Fruit fly (Drosophila melanogaster) whole organism, embryonic: ENCODE measurements around the gene Tbcd.

Experiments
- Awh ChIP-seq: fragments of 200-800 bp; sonication (Bioruptor generic); IDR thresholded peaks from 2 replicates; pipeline ENCODE4, ENCODE4 v1.3.6; 2022; ENCODE audit warnings: missing biosample characterization, missing genetic modification characterization
- CG10431 ChIP-seq: fragments of 200-800 bp; sonication (Bioruptor generic); optimal IDR thresholded peaks from 3 replicates; lab custom pipeline; 2018; ENCODE audit warnings: missing biosample characterization, mild to moderate bottlenecking, missing genetic modification characterization
- CG12299 ChIP-seq: fragments of 200-800 bp; sonication (Bioruptor generic); optimal IDR thresholded peaks from 2 replicates; lab custom pipeline; 2018; ENCODE audit warnings: missing biosample characterization, mild to moderate bottlenecking, missing genetic modification characterization
- CG12659 ChIP-seq: fragments of 200-800 bp; sonication (Bioruptor generic); optimal IDR thresholded peaks from 3 replicates; lab custom pipeline; 2017; ENCODE audit warnings: mild to moderate bottlenecking, missing biosample characterization, missing genetic modification reagents, missing genetic modification characterization
- CG14710 ChIP-seq: fragments of 200-800 bp; sonication (Bioruptor generic); optimal IDR thresholded peaks from 3 replicates; lab custom pipeline; 2019; ENCODE audit warnings: missing biosample characterization, mild to moderate bottlenecking, missing genetic modification characterization, moderate library complexity
- CG14965 ChIP-seq: fragments of 200-800 bp; sonication (Bioruptor generic); optimal IDR thresholded peaks from 2 replicates; lab custom pipeline; 2016; ENCODE audit warnings: missing biosample characterization, missing genetic modification characterization, borderline replicate concordance
- CG15479 ChIP-seq: fragments of 200-800 bp; sonication (Bioruptor generic); optimal IDR thresholded peaks from 3 replicates; lab custom pipeline; 2019; ENCODE audit warnings: missing biosample characterization, mild to moderate bottlenecking, missing genetic modification characterization, moderate library complexity
- CG16863 ChIP-seq: fragments of 200-800 bp; sonication (Bioruptor generic); optimal IDR thresholded peaks from 3 replicates; lab custom pipeline; 2016; ENCODE audit warnings: missing biosample characterization, missing genetic modification characterization
- CG1792 ChIP-seq: fragments of 200-800 bp; sonication (Bioruptor generic); optimal IDR thresholded peaks from 2 replicates; lab custom pipeline; 2016; ENCODE audit warnings: missing biosample characterization, missing genetic modification characterization
- CG2116 ChIP-seq: fragments of 200-800 bp; sonication (Bioruptor generic); optimal IDR thresholded peaks from 3 replicates; lab custom pipeline; 2018; ENCODE audit warnings: missing biosample characterization, mild to moderate bottlenecking, missing genetic modification characterization
- CG3281 ChIP-seq: fragments of 200-800 bp; sonication (Bioruptor generic); optimal IDR thresholded peaks from 3 replicates; lab custom pipeline; 2017; ENCODE audit warnings: missing biosample characterization, mild to moderate bottlenecking, missing genetic modification characterization
- CG7271 ChIP-seq: fragments of 200-800 bp; sonication (Bioruptor generic); optimal IDR thresholded peaks from 2 replicates; lab custom pipeline; 2018; ENCODE audit warnings: missing biosample characterization, mild to moderate bottlenecking, missing genetic modification characterization, moderate library complexity
- CG8290 ChIP-seq, 3 experiments: fragments of 200-800 bp; sonication (Bioruptor generic); optimal IDR thresholded peaks; 2 replicates each; lab custom pipeline; 2016 to 2019; ENCODE audit warnings: missing biosample characterization in 3 of 3, missing genetic modification characterization in 3 of 3, mild to moderate bottlenecking in 2 of 3, moderate library complexity in 1 of 3
- CG9932 ChIP-seq: fragments of 200-800 bp; sonication (Bioruptor generic); IDR thresholded peaks from 2 replicates; pipeline ENCODE4 v1.3.6; 2022; ENCODE audit warnings: missing biosample characterization, missing genetic modification characterization
- CoRest ChIP-seq: fragments of 200-800 bp; sonication (Bioruptor generic); optimal IDR thresholded peaks from 3 replicates; lab custom pipeline; 2018; ENCODE audit warnings: missing biosample characterization, mild to moderate bottlenecking, missing genetic modification characterization, moderate library complexity
- Dek ChIP-seq: fragments of 200-800 bp; sonication (Bioruptor generic); optimal IDR thresholded peaks from 3 replicates; lab custom pipeline; 2019; ENCODE audit warnings: missing biosample characterization, mild to moderate bottlenecking, missing genetic modification characterization, moderate library complexity
- E2f1 ChIP-seq: fragments of 200-800 bp; sonication (Bioruptor generic); IDR thresholded peaks from 2 replicates; pipeline ENCODE4 v1.3.6; 2022; ENCODE audit warnings: missing biosample characterization, missing genetic modification characterization
- E2f2 ChIP-seq: fragments of 200-800 bp; sonication (Bioruptor generic); IDR thresholded peaks from 2 replicates; pipeline ENCODE4 v1.3.6; 2022; ENCODE audit warnings: missing biosample characterization, missing genetic modification characterization
- HHEX ChIP-seq: fragments of 200-800 bp; sonication (Bioruptor generic); optimal IDR thresholded peaks from 3 replicates; lab custom pipeline; 2017; ENCODE audit warnings: missing biosample characterization, mild to moderate bottlenecking, missing genetic modification characterization, missing genetic modification reagents
- HmgD ChIP-seq: fragments of 200-800 bp; sonication (Bioruptor generic); optimal IDR thresholded peaks from 3 replicates; lab custom pipeline; 2016; ENCODE audit warnings: missing biosample characterization, missing genetic modification characterization
- Hr3 ChIP-seq: fragments of 200-800 bp; sonication (Bioruptor generic); optimal IDR thresholded peaks from 3 replicates; lab custom pipeline; 2016; ENCODE audit warnings: missing biosample characterization, missing genetic modification characterization
- MESR4 ChIP-seq: fragments of 200-800 bp; sonication (Bioruptor generic); optimal IDR thresholded peaks from 2 replicates; lab custom pipeline; 2018; ENCODE audit warnings: missing biosample characterization, mild to moderate bottlenecking, missing genetic modification characterization, moderate library complexity
- Max ChIP-seq: fragments of 200-800 bp; sonication (Bioruptor generic); optimal IDR thresholded peaks from 2 replicates; lab custom pipeline; 2016; ENCODE audit warnings: missing biosample characterization, mild to moderate bottlenecking, missing genetic modification characterization
- Med ChIP-seq: fragments of 200-800 bp; sonication (Bioruptor generic); peaks from one replicate; lab custom pipeline; 2016; ENCODE audit warnings: missing biosample characterization, missing genetic modification characterization, mild to moderate bottlenecking, inconsistent platforms, moderate library complexity
- NfI ChIP-seq: fragments of 200-800 bp; sonication (Bioruptor generic); optimal IDR thresholded peaks from 3 replicates; lab custom pipeline; 2018; ENCODE audit warnings: missing biosample characterization, mild to moderate bottlenecking, missing genetic modification characterization, moderate library complexity
- Six4 ChIP-seq: fragments of 200-800 bp; sonication (Bioruptor generic); optimal IDR thresholded peaks from 2 replicates; lab custom pipeline; 2016; ENCODE audit warnings: missing biosample characterization, missing genetic modification characterization
- ash1 ChIP-seq: fragments of 200-800 bp; sonication (Bioruptor generic); optimal IDR thresholded peaks from 2 replicates; lab custom pipeline; 2018; ENCODE audit warnings: missing biosample characterization, mild to moderate bottlenecking, missing genetic modification characterization
- bowl ChIP-seq: fragments of 200-800 bp; sonication (Bioruptor generic); IDR thresholded peaks from 2 replicates; pipeline ENCODE4 v1.3.6; 2022; ENCODE audit warnings: missing biosample characterization, missing genetic modification characterization
- cas ChIP-seq: fragments of 200-800 bp; sonication (Bioruptor generic); IDR thresholded peaks from 2 replicates; pipeline ENCODE4 v1.3.6; 2022; ENCODE audit warnings: missing biosample characterization, missing genetic modification characterization
- cg ChIP-seq: fragments of 200-800 bp; sonication (Bioruptor generic); optimal IDR thresholded peaks from 3 replicates; lab custom pipeline; 2019; ENCODE audit warnings: missing biosample characterization, mild to moderate bottlenecking, missing genetic modification characterization, moderate library complexity
- fd64A ChIP-seq: fragments of 200-800 bp; sonication (Bioruptor generic); optimal IDR thresholded peaks from 3 replicates; lab custom pipeline; 2018; ENCODE audit warnings: missing biosample characterization, mild to moderate bottlenecking, missing genetic modification characterization
- gro ChIP-seq: fragments of 200-800 bp; sonication (Bioruptor generic); optimal IDR thresholded peaks from 2 replicates; lab custom pipeline; 2016; ENCODE audit warnings: missing biosample characterization, missing genetic modification characterization
- hkb ChIP-seq, 2 experiments: fragments of 200-800 bp in 1 of 2; fragments of >200 bp in 1 of 2; sonication (Bioruptor generic) in 1 of 2; IDR thresholded peaks in 1 of 2; optimal IDR thresholded peaks in 1 of 2; 2 replicates each; pipeline versions ENCODE4 v1.3.6 to Lab custom; 2017 to 2022; ENCODE audit warnings: missing biosample characterization in 1 of 2, missing genetic modification characterization in 1 of 2
- inv ChIP-seq: fragments of 200-800 bp; sonication (Bioruptor generic); IDR thresholded peaks from 2 replicates; pipeline ENCODE4 v1.3.6; 2022; ENCODE audit warnings: missing biosample characterization, missing genetic modification characterization; ENCODE audit not compliant: partially characterized antibody
- klu ChIP-seq: fragments of 200-800 bp; sonication (Bioruptor generic); IDR thresholded peaks from 2 replicates; pipeline ENCODE4 v1.3.6; 2022; ENCODE audit warnings: missing biosample characterization, missing genetic modification characterization
- lmd ChIP-seq: fragments of 200-800 bp; sonication (Bioruptor generic); IDR thresholded peaks from 2 replicates; pipeline ENCODE4 v1.3.6; 2022; ENCODE audit warnings: missing biosample characterization, missing genetic modification characterization
- mam ChIP-seq: fragments of 200-800 bp; sonication (Bioruptor generic); optimal IDR thresholded peaks from 3 replicates; lab custom pipeline; 2016; ENCODE audit warnings: missing biosample characterization, missing genetic modification characterization
- pb ChIP-seq: fragments of 200-800 bp; sonication (Bioruptor generic); optimal IDR thresholded peaks from 3 replicates; lab custom pipeline; 2016; ENCODE audit warnings: missing biosample characterization, missing genetic modification characterization
- pnt ChIP-seq: fragments of 200-800 bp; sonication (Bioruptor generic); optimal IDR thresholded peaks from 3 replicates; lab custom pipeline; 2016; ENCODE audit warnings: missing biosample characterization, missing genetic modification characterization
- run ChIP-seq: fragments of 200-800 bp; sonication (Bioruptor generic); optimal IDR thresholded peaks from 3 replicates; lab custom pipeline; 2018; ENCODE audit warnings: missing biosample characterization, mild to moderate bottlenecking, missing genetic modification characterization
- schlank ChIP-seq: fragments of 200-800 bp; sonication (Bioruptor generic); optimal IDR thresholded peaks from 2 replicates; lab custom pipeline; 2018; ENCODE audit warnings: missing biosample characterization, mild to moderate bottlenecking, missing genetic modification characterization
- slbo ChIP-seq: fragments of 200-800 bp; sonication (Bioruptor generic); IDR thresholded peaks from 2 replicates; pipeline ENCODE4 v1.3.6; 2022; ENCODE audit warnings: missing biosample characterization, missing genetic modification characterization
- stc ChIP-seq: fragments of 200-800 bp; sonication (Bioruptor generic); IDR thresholded peaks from 2 replicates; pipeline ENCODE4 v1.3.6; 2022; ENCODE audit warnings: missing biosample characterization, missing genetic modification characterization
- trem ChIP-seq: fragments of 200-800 bp; optimal IDR thresholded peaks from 3 replicates; lab custom pipeline; 2019; ENCODE audit warnings: missing biosample characterization, mild to moderate bottlenecking, missing genetic modification characterization, moderate library complexity
- vnd ChIP-seq: fragments of 200-800 bp; sonication (Bioruptor generic); IDR thresholded peaks from 3 replicates; pipeline ENCODE4 v1.3.6; 2022; ENCODE audit warnings: missing biosample characterization, missing genetic modification characterization; ENCODE audit not compliant: partially characterized antibody
- wdn ChIP-seq: fragments of 200-800 bp; sonication (Bioruptor generic); IDR thresholded peaks from 2 replicates; pipeline ENCODE4 v1.3.6; 2022; ENCODE audit warnings: missing biosample characterization, missing genetic modification characterization
- zen ChIP-seq: fragments of 200-800 bp; sonication (Bioruptor generic); optimal IDR thresholded peaks from 3 replicates; lab custom pipeline; 2018; ENCODE audit warnings: missing biosample characterization, mild to moderate bottlenecking, missing genetic modification characterization, moderate library complexity

Tbcd gene

DNA sequence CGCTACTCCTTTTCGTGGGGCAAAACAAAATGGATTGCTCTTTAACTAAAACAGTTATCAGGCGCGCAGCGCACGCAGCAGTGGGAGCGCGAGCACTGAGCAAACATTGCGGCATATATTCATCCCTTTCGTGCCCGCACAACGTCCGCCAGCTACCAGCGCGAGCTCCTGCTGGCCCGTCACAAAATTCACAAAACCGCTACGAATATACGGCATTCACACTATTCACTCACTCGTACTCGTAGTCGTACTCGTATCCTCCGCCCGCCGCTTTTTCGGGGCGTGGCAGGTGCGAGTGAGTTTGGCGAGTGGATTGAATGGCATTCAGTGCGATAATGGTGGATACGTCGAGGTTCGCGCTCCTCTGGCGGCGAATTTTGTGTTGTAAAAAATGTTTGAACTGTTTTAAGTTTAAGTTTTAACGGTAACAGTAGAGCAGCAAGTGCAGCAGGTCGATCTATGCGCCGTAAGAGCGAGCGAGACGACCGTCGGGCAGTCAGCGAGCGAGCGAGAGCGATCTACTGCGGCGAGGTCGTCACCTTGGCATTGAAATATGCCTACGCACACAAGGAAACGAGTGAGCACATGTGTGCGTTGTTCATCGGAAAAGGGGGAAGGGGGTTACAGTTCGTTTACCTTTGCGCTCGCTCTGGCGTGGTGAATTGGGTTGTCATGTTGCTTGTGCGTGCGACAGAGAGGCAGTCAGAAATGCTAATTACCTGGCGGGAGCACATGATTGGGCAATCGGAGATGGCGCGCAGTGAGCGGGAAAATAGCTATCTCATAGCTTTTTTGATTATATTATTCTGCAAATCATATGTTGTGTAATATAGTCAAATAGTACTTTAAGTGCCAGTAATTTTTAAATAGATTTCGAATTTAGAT lies 49.5 kb downstream of the Tbcd start (continued):
- TF ChIP-seq CG14965 (no peak), NfI (GFP tag; lab: Kevin White, UChicago) (peak; percentile 54), cg (GFP tag; lab: Kevin White, UChicago) (peak; percentile 98), Hr3 (GFP tag; lab: Kevin White, UChicago) (peak; percentile 62), CG12659 (GFP tag; lab: Kevin White, UChicago) (peak; percentile 55), lmd (GFP tag; lab: Robert Waterston, UW) (no peak), CG1792 (GFP tag; lab: Kevin White, UChicago) (peak; percentile 20), klu (GFP tag; lab: Robert Waterston, UW) (no peak), gro (GFP tag; lab: Kevin White, UChicago) (peak; percentile 56), Max (GFP tag; lab: Kevin White, UChicago) (peak; percentile 70), Awh (no peak), E2f2 (GFP tag; lab: Robert Waterston, UW) (no peak), schlank (tag; lab: Kevin White, UChicago) (peak; percentile 55), E2f1 (GFP tag; lab: Robert Waterston, UW) (no peak), CG9932 (GFP tag; lab: Robert Waterston, UW) (no peak), pb (GFP tag; lab: Kevin White, UChicago) (peak; percentile 53), Dek (tag; lab: Kevin White, UChicago) (peak; percentile 56), CG16863 (GFP tag; lab: Kevin White, UChicago) (peak; percentile 14), wdn (no peak), CG10431 (GFP tag; lab: Kevin White, UChicago) (peak; percentile 57), cas (GFP tag; lab: Robert Waterston, UW) (no peak), HHEX (GFP tag; lab: Kevin White, UChicago) (peak; percentile 76), CG2116 (GFP tag; lab: Kevin White, UChicago) (peak; percentile 52), CoRest (tag; lab: Kevin White, UChicago) (peak; percentile 67), CG8290 (GFP tag; optimal IDR thresholded peaks at IDR 0.05; lab: Kevin White, UChicago) (no peak), CG8290 (tag; optimal IDR thresholded peaks at IDR 0.05; lab: Kevin White, UChicago) (peak; percentile 63 to 89), CG14710 (peak; percentile 38), HmgD (GFP tag; lab: Kevin White, UChicago) (peak; percentile 68), CG15479 (peak; percentile 87), zen (peak; percentile 94), run (tag; lab: Kevin White, UChicago) (no peak), Six4 (GFP tag; lab: Kevin White, UChicago) (peak; percentile 2), bowl (no peak), hkb (optimal IDR thresholded peaks at IDR 0.05; lab: Kevin White, UChicago) (peak; percentile 19), hkb (GFP tag; IDR thresholded peaks at IDR 0.05; lab: Robert Waterston, UW) (no peak), Med (GFP tag; lab: Kevin White, UChicago) (peak; percentile 89), slbo (GFP tag; lab: Robert Waterston, UW) (no peak), MESR4 (no peak), stc (GFP tag; lab: Robert Waterston, UW) (no peak), trem (tag; lab: Kevin White, UChicago) (peak; percentile 17), CG7271 (tag; lab: Kevin White, UChicago) (no peak), CG3281 (GFP tag; lab: Kevin White, UChicago) (peak; percentile 72), inv (GFP tag; lab: Robert Waterston, UW) (no peak), fd64A (peak; percentile 66), pnt (GFP tag; lab: Kevin White, UChicago) (no peak), CG12299 (tag; lab: Kevin White, UChicago) (peak; percentile 20), mam (GFP tag; lab: Kevin White, UChicago) (peak; percentile 26), ash1 (GFP tag; lab: Kevin White, UChicago) (peak; percentile 5), vnd (GFP tag; lab: Robert Waterston, UW) (no peak)
